Worm (Caenorhabditis elegans) whole organism, L4/young adult: ENCODE measurements around the gene fos-1.

Experiments
- W03F9.2 ChIP-seq: fragments of 150-350 bp; optimal IDR thresholded peaks from 2 replicates; lab custom pipeline; 2014; ENCODE audit warnings: missing biosample characterization, missing genetic modification characterization
- dao-5 ChIP-seq: sonication (generic microtip); optimal IDR thresholded peaks from 2 replicates; lab custom pipeline; 2016; ENCODE audit warnings: missing genotype, missing genetic modification characterization, moderate library complexity, missing compliant biosample characterization
- him-1 ChIP-seq: sonication (generic microtip); optimal IDR thresholded peaks from 2 replicates; lab custom pipeline; 2016; ENCODE audit warnings: missing genotype, missing genetic modification reagents, missing genetic modification characterization, missing compliant biosample characterization

- TF ChIP-seq him-1 (no peak), W03F9.2 (no peak), dao-5 (no peak)
Measured at ce11 chrV:5996114-5996513, 7.3 kb upstream of the fos-1 start, which contains the start of gene cpg-4.
